Worm (Caenorhabditis elegans): ENCODE data around the gene nspa-2.

- no peak for TF ChIP-seq B0310.2 (tag; optimal IDR thresholded peaks at IDR 0.05)
- no peak for TF ChIP-seq flt-1 (GFP tag; IDR thresholded peaks at IDR 0.05)
- TF ChIP-seq F13C5.2 (tag; optimal IDR thresholded peaks at IDR 0.05), result no peak
- TF ChIP-seq tra-4 (tag; optimal IDR thresholded peaks at IDR 0.05), result no peak
- no peak for TF ChIP-seq pes-1 (GFP tag; IDR thresholded peaks at IDR 0.05)
- no peak for TF ChIP-seq ama-1 (optimal IDR thresholded peaks at IDR 0.05)
- no peak for TF ChIP-seq hmbx-1 (tag; optimal IDR thresholded peaks at IDR 0.05)
Measured at ce11 chrV:14893355-14894050, 2.6 kb downstream of the nspa-2 start, which contains the start of the genes mpst-2 and H12D21.5.

All from whole organism, early embryonic.